Worm (Caenorhabditis elegans): Measurements from ENCODE around the gene F41H10.12.

ce11 chrIV:5337649-5338048 lies 47.5 kb upstream of the F41H10.12 start:
- TF ChIP-seq nhr-11 (tag; optimal IDR thresholded peaks at IDR 0.05) (no peak), mdl-1 (tag; optimal IDR thresholded peaks at IDR 0.05) (peak in 1 of 2 experiments; percentile 18), aha-1 (tag) (peak; percentile 88), jun-1 (tag; optimal IDR thresholded peaks at IDR 0.05) (no peak), zag-1 (tag; optimal IDR thresholded peaks at IDR 0.05) (no peak)

All from whole organism, L4 larva.